Worm (Caenorhabditis elegans): ENCODE results near the gene rps-24.

DNA sequence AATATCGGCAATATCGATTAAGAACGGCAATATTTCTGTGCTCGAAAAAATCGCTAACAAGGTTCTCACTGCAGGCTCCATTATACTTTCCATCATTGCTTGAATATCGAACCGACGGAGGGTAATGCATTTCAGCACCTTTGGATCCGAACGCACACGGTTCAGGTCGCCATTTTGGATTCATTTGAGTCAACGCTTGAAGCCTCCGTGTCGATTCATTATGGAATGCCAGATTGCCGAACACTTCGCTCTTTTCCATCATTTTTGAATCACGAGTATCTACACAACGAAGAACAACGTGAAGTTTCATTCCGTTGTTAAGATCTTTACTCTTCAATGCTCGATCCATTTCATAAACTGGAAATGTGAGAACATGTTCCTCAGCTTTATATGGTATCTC lies 36.4 kb downstream of the rps-24 start:
- no peak for TF ChIP-seq jun-1 (tag; optimal IDR thresholded peaks at IDR 0.05)
- TF ChIP-seq unc-62 (GFP tag; optimal IDR thresholded peaks at IDR 0.05), result no peak
- no peak for TF ChIP-seq ces-1 (GFP tag; optimal IDR thresholded peaks at IDR 0.05)
- no peak for TF ChIP-seq C34B4.2 (tag; optimal IDR thresholded peaks at IDR 0.05)
- TF ChIP-seq C04F5.9 (tag; optimal IDR thresholded peaks at IDR 0.05), result no peak
- TF ChIP-seq lin-39 (tag; optimal IDR thresholded peaks at IDR 0.05), result no peak
- no peak for TF ChIP-seq hlh-17 (GFP tag; optimal IDR thresholded peaks at IDR 0.05; ENCODE audit: borderline replicate concordance)
- TF ChIP-seq nhr-71 (tag; optimal IDR thresholded peaks at IDR 0.05), result no peak
- TF ChIP-seq efl-1 (optimal IDR thresholded peaks at IDR 0.05), result no peak
- TF ChIP-seq efl-1 (GFP tag; optimal IDR thresholded peaks at IDR 0.05 in 1 of 2), result no peak
- no peak for TF ChIP-seq egl-27 (tag; optimal IDR thresholded peaks at IDR 0.05)
- no peak for TF ChIP-seq nhr-237 (tag; optimal IDR thresholded peaks at IDR 0.05)
